Fruit fly (Drosophila melanogaster): ENCODE measurements around the gene CG11369.
A peak's percentile ranks its signal among the peaks of the same experiment; 100 is the strongest.

Gene CG11369

DNA sequence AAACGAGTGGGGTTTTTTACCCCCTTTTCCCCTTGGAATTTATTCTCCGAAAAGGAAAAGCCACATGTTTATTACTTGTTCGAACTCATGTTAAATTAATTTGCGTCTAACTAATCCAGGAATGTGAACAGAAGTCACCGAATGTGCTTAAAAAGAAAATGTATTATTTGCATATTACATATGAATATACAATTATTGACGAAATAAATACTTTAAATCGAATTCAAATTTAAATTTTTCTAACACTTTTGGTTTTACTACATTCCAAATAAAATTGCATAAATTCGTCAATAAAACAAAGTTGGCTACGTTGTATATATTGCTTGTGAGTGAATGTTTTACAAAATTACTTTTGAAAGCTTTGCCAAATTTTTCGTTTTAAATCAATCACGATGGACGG lies 46.1 kb upstream of the CG11369 start, which contains the start of gene CG43138 (continued):
- TF ChIP-seq HHEX (GFP tag; optimal IDR thresholded peaks at IDR 0.05) (no peak), oc (tag; optimal IDR thresholded peaks at IDR 0.05) (no peak), klu (GFP tag; IDR thresholded peaks at IDR 0.05) (no peak)

DNA sequence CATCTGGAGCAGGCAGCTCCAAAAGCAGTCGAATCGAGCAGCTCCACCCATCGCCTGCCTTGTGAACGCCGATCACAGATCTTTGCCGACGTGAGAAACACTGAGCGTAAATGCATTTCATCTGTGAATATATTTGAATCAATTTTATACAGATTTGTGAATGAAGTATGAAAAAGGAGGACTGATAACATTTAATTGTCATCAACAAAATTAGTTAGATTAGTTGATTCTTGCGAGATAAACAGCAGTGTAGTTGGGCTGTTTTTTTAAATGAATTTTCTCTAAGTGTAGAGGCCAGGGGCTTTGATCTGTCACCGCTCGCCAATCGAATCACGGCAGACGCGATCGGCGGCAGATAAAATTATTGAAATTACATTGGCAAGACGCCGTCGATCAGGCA lies 43.9 kb upstream of the CG11369 start:
- TF ChIP-seq CG4282 (GFP tag; optimal IDR thresholded peaks at IDR 0.05), result no peak
- TF ChIP-seq Ets65A (GFP tag), result peak; percentile 19
- no peak for TF ChIP-seq D19B (GFP tag; optimal IDR thresholded peaks at IDR 0.05)

DNA sequence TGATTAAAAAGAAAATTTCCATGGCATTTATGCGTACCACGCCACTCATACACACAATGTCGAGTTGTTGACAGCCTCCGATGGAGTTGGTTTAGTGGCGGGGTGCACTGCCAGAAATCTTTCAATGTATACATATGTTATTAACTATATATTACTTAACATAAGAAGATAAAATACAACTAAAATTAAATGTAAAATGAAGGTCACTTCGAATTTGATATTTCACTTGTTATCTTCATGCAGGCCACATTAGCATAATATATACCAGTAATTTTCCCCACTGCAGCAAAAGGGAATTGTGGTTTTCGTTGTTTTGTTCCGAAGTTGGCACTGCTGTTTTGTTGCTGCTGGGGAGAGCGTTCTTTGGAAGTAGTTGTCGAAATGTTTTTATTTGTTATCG lies 39.2 kb upstream of the CG11369 start:
- TF ChIP-seq gem (tag; optimal IDR thresholded peaks at IDR 0.05), result peak; percentile 62
- no peak for TF ChIP-seq MTF-1 (GFP tag; optimal IDR thresholded peaks at IDR 0.05; ENCODE audit: borderline replicate concordance)
- TF ChIP-seq CG4282 (GFP tag; optimal IDR thresholded peaks at IDR 0.05), result no peak
- peak; percentile 16; the same call in 1 of the 2 replicates for TF ChIP-seq sisA (GFP tag; IDR thresholded peaks at IDR 0.05)
- TF ChIP-seq CG4730 (GFP tag; IDR thresholded peaks at IDR 0.05), result no peak
- TF ChIP-seq crp (GFP tag; optimal IDR thresholded peaks at IDR 0.05), result no peak
- TF ChIP-seq Drgx (GFP tag; IDR thresholded peaks at IDR 0.05), result 0 out of 2 replicates have a peak, but pooled peaks have one; percentile 24
- 0 out of 3 replicates have a peak, but pooled peaks have one; percentile 24 for TF ChIP-seq tgo (GFP tag; IDR thresholded peaks at IDR 0.05)
- TF ChIP-seq hth (optimal IDR thresholded peaks at IDR 0.05), result no peak
- TF ChIP-seq CG6689 (GFP tag; IDR thresholded peaks at IDR 0.05), result peak; percentile 56
- TF ChIP-seq stwl (tag; optimal IDR thresholded peaks at IDR 0.05), result peak; percentile 35
- TF ChIP-seq CG14710 (tag; optimal IDR thresholded peaks at IDR 0.05), result peak; percentile 42
- TF ChIP-seq hkb (optimal IDR thresholded peaks at IDR 0.05), result no peak
- 0 out of 2 replicates have a peak, but pooled peaks have one; percentile 26 for TF ChIP-seq hkb (GFP tag; IDR thresholded peaks at IDR 0.05)
- peak; percentile 18 for TF ChIP-seq CG2678 (tag; optimal IDR thresholded peaks at IDR 0.05)
- no peak for TF ChIP-seq CG18599 (GFP tag; optimal IDR thresholded peaks at IDR 0.05)
- no peak for TF ChIP-seq ranshi (GFP tag; IDR thresholded peaks at IDR 0.05)
- TF ChIP-seq CG31441 (GFP tag; IDR thresholded peaks at IDR 0.05), result peak; percentile 58
- no peak for TF ChIP-seq aop (GFP tag; IDR thresholded peaks at IDR 0.05)
- no peak for TF ChIP-seq CG33557 (GFP tag; optimal IDR thresholded peaks at IDR 0.05)
- peak; percentile 31 for TF ChIP-seq CG7839 (tag; optimal IDR thresholded peaks at IDR 0.05)
- TF ChIP-seq ttk (GFP tag; IDR thresholded peaks at IDR 0.05), result no peak
- no peak for TF ChIP-seq CG17912 (GFP tag; optimal IDR thresholded peaks at IDR 0.05)
- TF ChIP-seq D (optimal IDR thresholded peaks at IDR 0.05), result no peak
- peak; percentile 40 for TF ChIP-seq D (GFP tag; optimal IDR thresholded peaks at IDR 0.05)
- peak; percentile 30; the same call in 1 of the 2 replicates for TF ChIP-seq CG17328 (GFP tag; IDR thresholded peaks at IDR 0.05)
- TF ChIP-seq CG8290 (GFP tag; optimal IDR thresholded peaks at IDR 0.05), result no peak
- TF ChIP-seq CG8290 (tag; optimal IDR thresholded peaks at IDR 0.05), result no peak
- TF ChIP-seq CG12769 (tag; optimal IDR thresholded peaks at IDR 0.05), result no peak
- TF ChIP-seq sqz (GFP tag; optimal IDR thresholded peaks at IDR 0.05), result no peak
- no peak for TF ChIP-seq CG17612 (GFP tag; IDR thresholded peaks at IDR 0.05)
- TF ChIP-seq ato (GFP tag; IDR thresholded peaks at IDR 0.05; ENCODE audit: partially characterized antibody), result no peak
- peak in 1 of 3 experiments; percentile 33 for TF ChIP-seq lola (GFP tag; optimal IDR thresholded peaks at IDR 0.05)
- TF ChIP-seq Vsx1 (GFP tag; optimal IDR thresholded peaks at IDR 0.05), result no peak
- no peak for TF ChIP-seq corto (GFP tag; optimal IDR thresholded peaks at IDR 0.05)
- TF ChIP-seq dmrt99B (tag; optimal IDR thresholded peaks at IDR 0.05), result peak; percentile 35
- no peak for TF ChIP-seq CG2199 (GFP tag; IDR thresholded peaks at IDR 0.05)
- TF ChIP-seq sens (GFP tag), result peak; percentile 44
- TF ChIP-seq Taf1 (GFP tag; IDR thresholded peaks at IDR 0.05), result no peak
- no peak for TF ChIP-seq bbx (GFP tag; IDR thresholded peaks at IDR 0.05; ENCODE audit: partially characterized antibody)
- TF ChIP-seq H15 (GFP tag; IDR thresholded peaks at IDR 0.05), result no peak
- TF ChIP-seq croc (GFP tag; conservative IDR thresholded peaks at IDR 0.05), result no peak; the same call in 2 of the 3 replicates
- TF ChIP-seq CG18262 (tag; optimal IDR thresholded peaks at IDR 0.05), result peak; percentile 62
